Fruit fly (Drosophila melanogaster) whole organism, prepupa: ENCODE data around the gene CG3597.

Source experiments
- Blimp-1 ChIP-seq: fragments of 200-800 bp; sonication (Bioruptor generic); optimal IDR thresholded peaks from 3 replicates; lab custom pipeline; 2017; ENCODE audit warnings: missing biosample characterization, missing genetic modification characterization, mild to moderate bottlenecking, moderate library complexity, missing genetic modification reagents
- CG10669 ChIP-seq: fragments of 200-800 bp; sonication (Bioruptor generic); optimal IDR thresholded peaks from 3 replicates; lab custom pipeline; 2018; ENCODE audit warnings: missing biosample characterization, mild to moderate bottlenecking, missing genetic modification characterization, moderate library complexity
- CG6792 ChIP-seq: fragments of 200-800 bp; sonication (Bioruptor generic); optimal IDR thresholded peaks from 3 replicates; lab custom pipeline; 2016; ENCODE audit warnings: missing biosample characterization, missing genetic modification characterization
- CG9139 ChIP-seq: fragments of 200-800 bp; sonication (Bioruptor generic); optimal IDR thresholded peaks from 3 replicates; lab custom pipeline; 2017; ENCODE audit warnings: missing biosample characterization, mild to moderate bottlenecking, missing genetic modification characterization
- Eip93F ChIP-seq: fragments of 200-800 bp; sonication (Bioruptor generic); optimal IDR thresholded peaks from 2 replicates; lab custom pipeline; 2016; ENCODE audit warnings: missing biosample characterization, mild to moderate bottlenecking, missing genetic modification characterization
- Ets96B ChIP-seq: fragments of 200-800 bp; optimal IDR thresholded peaks from 2 replicates; lab custom pipeline; 2019; ENCODE audit warnings: missing biosample characterization, mild to moderate bottlenecking, missing genetic modification characterization, moderate library complexity
- Hr39 ChIP-seq: fragments of 200-800 bp; sonication (Bioruptor generic); optimal IDR thresholded peaks from 2 replicates; lab custom pipeline; 2016; ENCODE audit warnings: missing biosample characterization, missing genetic modification characterization
- dac ChIP-seq: fragments of 200-800 bp; sonication (Bioruptor generic); optimal IDR thresholded peaks from 2 replicates; lab custom pipeline; 2017; ENCODE audit warnings: missing biosample characterization, mild to moderate bottlenecking, missing genetic modification characterization
- fd85E ChIP-seq: fragments of 200-800 bp; sonication (Bioruptor generic); optimal IDR thresholded peaks from 3 replicates; lab custom pipeline; 2016; ENCODE audit warnings: missing biosample characterization, missing genetic modification characterization
- lz ChIP-seq: fragments of 200-800 bp; sonication (Bioruptor generic); optimal IDR thresholded peaks from 3 replicates; lab custom pipeline; 2016; ENCODE audit warnings: missing biosample characterization, missing genetic modification characterization
- pdm3 ChIP-seq: fragments of 200-800 bp; sonication (Bioruptor generic); optimal IDR thresholded peaks from 3 replicates; lab custom pipeline; 2016; ENCODE audit warnings: missing biosample characterization, missing genetic modification characterization
- vri ChIP-seq: fragments of 200-800 bp; sonication (Bioruptor generic); optimal IDR thresholded peaks from 3 replicates; lab custom pipeline; 2016; ENCODE audit warnings: missing biosample characterization, mild to moderate bottlenecking, missing genetic modification characterization

DNA sequence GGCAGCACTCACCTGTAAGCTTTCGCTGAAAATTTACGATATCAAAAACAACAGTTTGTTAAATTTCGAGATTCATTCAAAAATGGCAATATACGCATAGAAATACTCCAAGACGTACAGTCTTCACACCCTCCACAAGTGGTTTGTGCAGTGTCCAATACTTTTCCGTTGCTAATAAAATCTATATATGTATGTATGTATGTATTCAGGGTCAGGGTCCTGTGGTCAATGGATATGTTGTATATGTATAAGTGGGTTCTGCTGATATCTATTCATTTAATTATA is 5.0 kb upstream of the CG3597 start:
- no peak for TF ChIP-seq Eip93F (GFP tag; lab: Kevin White, UChicago)
- no peak for TF ChIP-seq pdm3 (GFP tag; lab: Kevin White, UChicago)
- TF ChIP-seq vri (GFP tag; lab: Kevin White, UChicago): no peak
- TF ChIP-seq CG10669 (GFP tag; lab: Kevin White, UChicago): no peak
- no peak for TF ChIP-seq Blimp-1 (GFP tag; lab: Kevin White, UChicago)
- no peak for TF ChIP-seq fd85E (GFP tag; lab: Kevin White, UChicago)
- no peak for TF ChIP-seq lz (GFP tag; lab: Kevin White, UChicago)
- TF ChIP-seq dac (GFP tag; lab: Kevin White, UChicago): no peak
- no peak for TF ChIP-seq CG6792
- no peak for TF ChIP-seq Ets96B (tag; lab: Kevin White, UChicago)
- TF ChIP-seq Hr39 (GFP tag; lab: Kevin White, UChicago): no peak
- no peak for TF ChIP-seq CG9139
